Worm (Caenorhabditis elegans): ENCODE measurements around the gene math-16.

- TF ChIP-seq nhr-237 (tag; optimal IDR thresholded peaks at IDR 0.05) (no peak), hlh-17 (GFP tag; optimal IDR thresholded peaks at IDR 0.05; ENCODE audit: borderline replicate concordance) (no peak), unc-62 (GFP tag; optimal IDR thresholded peaks at IDR 0.05) (no peak), fos-1 (tag; optimal IDR thresholded peaks at IDR 0.05) (no peak)
These were observed 46.6 kb downstream of the math-16 start, which contains the start of gene math-39 for ce11 chrII:1831883-1832388.
